Worm (Caenorhabditis elegans) whole organism, L3 larva: ENCODE measurements around the gene H24K24.2.
A peak's percentile ranks its signal among the peaks of the same experiment; 100 is the strongest.

Experiments
- daf-12 ChIP-seq: fragments of 150-350 bp; optimal IDR thresholded peaks from 2 replicates; lab custom pipeline; 2014; ENCODE audit warnings: missing biosample characterization, missing genetic modification reagents, missing genetic modification characterization
- egl-27 ChIP-seq: sonication (generic microtip); optimal IDR thresholded peaks from 4 replicates; lab custom pipeline; 2017; ENCODE audit warnings: missing biosample characterization, missing genetic modification reagents, missing genetic modification characterization
- fos-1 ChIP-seq: fragments of 150-350 bp; optimal IDR thresholded peaks from 2 replicates; lab custom pipeline; 2014; ENCODE audit warnings: missing biosample characterization, missing genetic modification characterization
- nhr-237 ChIP-seq: fragments of 150-350 bp; optimal IDR thresholded peaks from 2 replicates; lab custom pipeline; 2014; ENCODE audit warnings: missing biosample characterization, missing genetic modification characterization
- nhr-43 ChIP-seq: sonication (generic microtip); optimal IDR thresholded peaks from 2 replicates; lab custom pipeline; 2016; ENCODE audit warnings: mild to moderate bottlenecking, missing genetic modification characterization, missing compliant biosample characterization; ENCODE audit not compliant: poor library complexity, severe bottlenecking
- pha-4 ChIP-seq: fragments of 150-350 bp; optimal IDR thresholded peaks from 2 replicates; lab custom pipeline; 2014; ENCODE audit warnings: missing biosample characterization, missing genetic modification reagents, missing genetic modification characterization
- pqm-1 ChIP-seq: fragments of 150-350 bp; optimal IDR thresholded peaks from 2 replicates; lab custom pipeline; 2017; ENCODE audit warnings: missing biosample characterization, missing genetic modification characterization, inconsistent platforms
- sea-2 ChIP-seq: fragments of 150-350 bp; sonication (generic microtip); optimal IDR thresholded peaks from 4 replicates; lab custom pipeline; 2014; ENCODE audit warnings: missing biosample characterization, missing genetic modification reagents, missing genetic modification characterization
- zag-1 ChIP-seq: fragments of 150-350 bp; optimal IDR thresholded peaks from 2 replicates; lab custom pipeline; 2014; ENCODE audit warnings: missing biosample characterization, missing genetic modification characterization

- TF ChIP-seq fos-1 (tag; lab: Kevin White, UChicago) (no peak), pha-4 (tag; lab: Kevin White, UChicago) (no peak), nhr-237 (tag; lab: Kevin White, UChicago) (no peak), nhr-43 (tag; lab: Kevin White, UChicago) (peak; percentile 52), daf-12 (tag; lab: Kevin White, UChicago) (no peak), egl-27 (tag; lab: Kevin White, UChicago) (no peak), pqm-1 (peak; percentile 42), sea-2 (GFP tag; lab: Kevin White, UChicago) (no peak), zag-1 (tag; lab: Kevin White, UChicago) (no peak)
Observed at ce11 chrV:903460-903859, 14.1 kb upstream of the H24K24.2 start, which contains the start of gene fmo-5.
